Fruit fly (Drosophila melanogaster) whole organism, embryonic: ENCODE data around the gene nmo.

Experiments used
- ATbp ChIP-seq: fragments of 200-800 bp; sonication (Bioruptor generic); optimal IDR thresholded peaks from 2 replicates; lab custom pipeline; 2017; ENCODE audit warnings: missing biosample characterization, mild to moderate bottlenecking, missing genetic modification characterization, missing genetic modification reagents
- Adf1 ChIP-seq: fragments of 200-800 bp; sonication (Bioruptor generic); IDR thresholded peaks from 2 replicates; pipeline ENCODE4 v1.3.6; 2022; ENCODE audit warnings: missing biosample characterization, missing genetic modification characterization
- Atf-2 ChIP-seq: fragments of 200-800 bp; sonication (Bioruptor generic); optimal IDR thresholded peaks from 2 replicates; lab custom pipeline; 2016; ENCODE audit warnings: missing biosample characterization, missing genetic modification characterization
- BtbVII ChIP-seq: fragments of 200-800 bp; sonication (Bioruptor generic); optimal IDR thresholded peaks from 3 replicates; lab custom pipeline; 2017; ENCODE audit warnings: missing biosample characterization, mild to moderate bottlenecking, missing genetic modification characterization
- CG13287 ChIP-seq: fragments of 200-800 bp; sonication (Bioruptor generic); IDR thresholded peaks from 2 replicates; pipeline ENCODE4 v1.3.6; 2022; ENCODE audit warnings: missing biosample characterization, missing genetic modification characterization; ENCODE audit not compliant: partially characterized antibody
- CG14050 ChIP-seq: fragments of 200-800 bp; sonication (Bioruptor generic); IDR thresholded peaks from 3 replicates; pipeline ENCODE4 v1.3.6; 2022; ENCODE audit warnings: missing biosample characterization, missing genetic modification characterization
- CG14710 ChIP-seq: fragments of 200-800 bp; sonication (Bioruptor generic); optimal IDR thresholded peaks from 3 replicates; lab custom pipeline; 2019; ENCODE audit warnings: missing biosample characterization, mild to moderate bottlenecking, missing genetic modification characterization, moderate library complexity
- CG2889 ChIP-seq: fragments of 200-800 bp; sonication (Bioruptor generic); IDR thresholded peaks from 3 replicates; pipeline ENCODE4 v1.3.6; 2022; ENCODE audit warnings: missing biosample characterization, missing genetic modification characterization
- CG30431 ChIP-seq: fragments of 200-800 bp; sonication (Bioruptor generic); optimal IDR thresholded peaks from 2 replicates; lab custom pipeline; 2017; ENCODE audit warnings: missing biosample characterization, missing genetic modification characterization
- CG3726 ChIP-seq: fragments of 200-800 bp; sonication (Bioruptor generic); IDR thresholded peaks from 3 replicates; pipeline ENCODE4, ENCODE4 v1.3.6; 2022; ENCODE audit warnings: missing biosample characterization, missing genetic modification characterization
- CG3995 ChIP-seq: fragments of 200-800 bp; sonication (Bioruptor generic); optimal IDR thresholded peaks from 3 replicates; lab custom pipeline; 2016; ENCODE audit warnings: missing biosample characterization, missing genetic modification characterization
- CG7839 ChIP-seq: fragments of 200-800 bp; sonication (Bioruptor generic); optimal IDR thresholded peaks from 3 replicates; lab custom pipeline; 2018; ENCODE audit warnings: missing biosample characterization, mild to moderate bottlenecking, missing genetic modification characterization, moderate library complexity
- CG8089 ChIP-seq: fragments of 200-800 bp; sonication (Bioruptor generic); optimal IDR thresholded peaks from 3 replicates; lab custom pipeline; 2016; ENCODE audit warnings: missing biosample characterization, missing genetic modification characterization
- CoRest ChIP-seq: fragments of 200-800 bp; sonication (Bioruptor generic); optimal IDR thresholded peaks from 3 replicates; lab custom pipeline; 2018; ENCODE audit warnings: missing biosample characterization, mild to moderate bottlenecking, missing genetic modification characterization, moderate library complexity
- D19B ChIP-seq: fragments of 200-800 bp; sonication (Bioruptor generic); optimal IDR thresholded peaks from 2 replicates; lab custom pipeline; 2017; ENCODE audit warnings: missing biosample characterization, mild to moderate bottlenecking, missing genetic modification characterization
- Dp ChIP-seq: fragments of 200-800 bp; sonication (Bioruptor generic); optimal IDR thresholded peaks from 2 replicates; lab custom pipeline; 2018; ENCODE audit warnings: missing biosample characterization, mild to moderate bottlenecking, missing genetic modification characterization, moderate library complexity
- Ets65A ChIP-seq: fragments of 200-800 bp; sonication (Bioruptor generic); peaks from one replicate; lab custom pipeline; 2016; ENCODE audit warnings: missing biosample characterization, missing genetic modification characterization
- Hr39 ChIP-seq: fragments of >200 bp; optimal IDR thresholded peaks from 2 replicates; lab custom pipeline; 2017
- Hsf ChIP-seq: fragments of 200-800 bp; sonication (Bioruptor generic); optimal IDR thresholded peaks from 3 replicates; lab custom pipeline; 2016; ENCODE audit warnings: missing biosample characterization, missing genetic modification characterization
- Kr ChIP-seq: fragments of 200-800 bp; sonication (Bioruptor generic); optimal IDR thresholded peaks from 2 replicates; lab custom pipeline; 2017; ENCODE audit warnings: missing biosample characterization, mild to moderate bottlenecking, missing genetic modification characterization
- Lhr ChIP-seq: fragments of 200-800 bp; sonication (Bioruptor generic); optimal IDR thresholded peaks from 3 replicates; lab custom pipeline; 2017; ENCODE audit warnings: mild to moderate bottlenecking, missing biosample characterization, missing genetic modification reagents, missing genetic modification characterization
- MBD-R2 ChIP-seq: fragments of 200-800 bp; sonication (Bioruptor generic); IDR thresholded peaks from 2 replicates; pipeline ENCODE4 v1.3.6; 2022; ENCODE audit warnings: missing biosample characterization, missing genetic modification characterization
- MTF-1 ChIP-seq: fragments of 200-800 bp; sonication (Bioruptor generic); optimal IDR thresholded peaks from 2 replicates; lab custom pipeline; 2018; ENCODE audit warnings: missing biosample characterization, mild to moderate bottlenecking, missing genetic modification characterization, borderline replicate concordance
- Med ChIP-seq: fragments of 200-800 bp; sonication (Bioruptor generic); peaks from one replicate; lab custom pipeline; 2016; ENCODE audit warnings: missing biosample characterization, missing genetic modification characterization, mild to moderate bottlenecking, inconsistent platforms, moderate library complexity
- Oli ChIP-seq: fragments of 200-800 bp; sonication (Bioruptor generic); optimal IDR thresholded peaks from 2 replicates; lab custom pipeline; 2018; ENCODE audit warnings: missing biosample characterization, mild to moderate bottlenecking, missing genetic modification characterization, moderate library complexity
- Sox100B ChIP-seq: fragments of 200-800 bp; sonication (Bioruptor generic); optimal IDR thresholded peaks from 3 replicates; lab custom pipeline; 2018; ENCODE audit warnings: missing biosample characterization, mild to moderate bottlenecking, missing genetic modification characterization
- ac ChIP-seq: fragments of 200-800 bp; sonication (Bioruptor generic); optimal IDR thresholded peaks from 3 replicates; lab custom pipeline; 2017; ENCODE audit warnings: missing biosample characterization, mild to moderate bottlenecking, missing genetic modification characterization
- dan ChIP-seq: fragments of 200-800 bp; sonication (Bioruptor generic); IDR thresholded peaks from 2 replicates; pipeline ENCODE4 v1.3.6; 2022; ENCODE audit warnings: missing biosample characterization, missing genetic modification characterization
- dysf ChIP-seq: fragments of 200-800 bp; sonication (Bioruptor generic); IDR thresholded peaks from 3 replicates; pipeline ENCODE4 v1.3.6; 2022; ENCODE audit warnings: missing biosample characterization, missing genetic modification characterization
- eyg ChIP-seq: fragments of 200-800 bp; sonication (Bioruptor generic); optimal IDR thresholded peaks from 3 replicates; lab custom pipeline; 2016; ENCODE audit warnings: missing biosample characterization, missing genetic modification characterization
- fd96Cb ChIP-seq: fragments of 200-800 bp; sonication (Bioruptor generic); optimal IDR thresholded peaks from 2 replicates; lab custom pipeline; 2018; ENCODE audit warnings: missing biosample characterization, mild to moderate bottlenecking, missing genetic modification characterization, moderate library complexity
- grn ChIP-seq: fragments of 200-800 bp; sonication (Bioruptor generic); optimal IDR thresholded peaks from 3 replicates; lab custom pipeline; 2017; ENCODE audit warnings: missing biosample characterization, missing genetic modification characterization
- gsb-n ChIP-seq: fragments of 200-800 bp; sonication (Bioruptor generic); optimal IDR thresholded peaks from 3 replicates; lab custom pipeline; 2018; ENCODE audit warnings: missing biosample characterization, mild to moderate bottlenecking, missing genetic modification characterization
- lov ChIP-seq, 2 experiments: fragments of 200-800 bp in 1 of 2; fragments of >200 bp in 1 of 2; sonication (Bioruptor generic) in 1 of 2; IDR thresholded peaks in 1 of 2; optimal IDR thresholded peaks in 1 of 2; 2 replicates in 1 of 2; 3 replicates in 1 of 2; pipeline versions ENCODE4 v1.3.6 to Lab custom; 2017 to 2022; ENCODE audit warnings: missing biosample characterization in 1 of 2, missing genetic modification characterization in 1 of 2
- mld ChIP-seq: fragments of 200-800 bp; sonication (Bioruptor generic); IDR thresholded peaks from 3 replicates; pipeline ENCODE4 v1.3.6; 2022; ENCODE audit warnings: missing biosample characterization, missing genetic modification characterization; ENCODE audit not compliant: partially characterized antibody
- nom ChIP-seq: fragments of 200-800 bp; sonication (Bioruptor generic); optimal IDR thresholded peaks from 2 replicates; lab custom pipeline; 2017; ENCODE audit warnings: missing biosample characterization, missing genetic modification characterization, mild to moderate bottlenecking, moderate library complexity, missing genetic modification reagents
- pros ChIP-seq: fragments of 200-800 bp; sonication (Bioruptor generic); optimal IDR thresholded peaks from 3 replicates; lab custom pipeline; 2019; ENCODE audit warnings: missing biosample characterization, mild to moderate bottlenecking, missing genetic modification characterization, moderate library complexity
- run ChIP-seq: fragments of 200-800 bp; sonication (Bioruptor generic); optimal IDR thresholded peaks from 3 replicates; lab custom pipeline; 2018; ENCODE audit warnings: missing biosample characterization, mild to moderate bottlenecking, missing genetic modification characterization
- scrt ChIP-seq: fragments of 200-800 bp; sonication (Bioruptor generic); optimal IDR thresholded peaks from 2 replicates; lab custom pipeline; 2018; ENCODE audit warnings: missing biosample characterization, mild to moderate bottlenecking, missing genetic modification characterization, moderate library complexity
- sens ChIP-seq: fragments of 200-800 bp; sonication (Bioruptor generic); peaks from one replicate; lab custom pipeline; 2016; ENCODE audit warnings: missing biosample characterization, missing genetic modification characterization
- sr ChIP-seq: fragments of 200-800 bp; sonication (Bioruptor generic); IDR thresholded peaks from 3 replicates; pipeline ENCODE4 v1.3.6; 2022; ENCODE audit warnings: missing biosample characterization, missing genetic modification characterization
- stc ChIP-seq: fragments of 200-800 bp; sonication (Bioruptor generic); IDR thresholded peaks from 2 replicates; pipeline ENCODE4 v1.3.6; 2022; ENCODE audit warnings: missing biosample characterization, missing genetic modification characterization
- tio ChIP-seq: fragments of 200-800 bp; sonication (Bioruptor generic); optimal IDR thresholded peaks from 2 replicates; lab custom pipeline; 2017; ENCODE audit warnings: missing biosample characterization, missing genetic modification characterization, inconsistent platforms
- ttk ChIP-seq: fragments of 200-800 bp; sonication (Bioruptor generic); IDR thresholded peaks from 2 replicates; pipeline ENCODE4 v2.1.2; 2022; ENCODE audit warnings: missing biosample characterization, missing genetic modification characterization

nmo gene

dm6 chr3L:7976081-7976483 is 2.8 kb upstream of the nmo start, which contains the start of the genes HP4 and CG8209 (continued):
- TF ChIP-seq Sox100B (GFP tag; lab: Kevin White, UChicago) (peak; percentile 83), ttk (GFP tag; lab: Robert Waterston, UW) (peak; percentile 83), scrt (GFP tag; lab: Kevin White, UChicago) (peak; percentile 63), nom (peak; percentile 65), ATbp (GFP tag; lab: Kevin White, UChicago) (peak; percentile 55), ac (GFP tag; lab: Kevin White, UChicago) (no peak), Kr (GFP tag; lab: Kevin White, UChicago) (no peak), Hsf (peak; percentile 71), CG13287 (peak; percentile 98), Adf1 (GFP tag; lab: Robert Waterston, UW) (peak; percentile 61), CG3726 (GFP tag; lab: Robert Waterston, UW) (peak; percentile 58; the same call in 2 of the 3 replicates), eyg (peak; percentile 31)

dm6 chr3L:7978550-7978776 is 383 bp upstream of the nmo start, which contains the start of gene Pop4:
Pop4 (minus strand) TSS chr3L:7978650.
- TF ChIP-seq Oli (tag; lab: Kevin White, UChicago) (no peak), CG8089 (GFP tag; lab: Kevin White, UChicago) (no peak), sr (GFP tag; lab: Robert Waterston, UW) (no peak), lov (optimal IDR thresholded peaks at IDR 0.05; lab: Kevin White, UChicago) (no peak), lov (GFP tag; IDR thresholded peaks at IDR 0.05; lab: Robert Waterston, UW) (no peak), Lhr (GFP tag; lab: Kevin White, UChicago) (no peak), CG2889 (GFP tag; lab: Robert Waterston, UW) (no peak), CG3995 (peak; percentile 84), MBD-R2 (GFP tag; lab: Robert Waterston, UW) (peak; percentile 49), BtbVII (GFP tag; lab: Kevin White, UChicago) (no peak), CG14710 (tag; lab: Kevin White, UChicago) (no peak), stc (GFP tag; lab: Robert Waterston, UW) (no peak), dan (no peak), CG7839 (tag; lab: Kevin White, UChicago) (no peak)
- TF ChIP-seq, all 482 proteins: peak for 2

- TF ChIP-seq MTF-1 (GFP tag; lab: Kevin White, UChicago): no peak
- TF ChIP-seq run (tag; lab: Kevin White, UChicago): no peak
- no peak for TF ChIP-seq CG14050 (GFP tag; lab: Robert Waterston, UW)
- TF ChIP-seq Med (GFP tag; lab: Kevin White, UChicago): peak; percentile 57
- peak; percentile 90 for TF ChIP-seq pros (GFP tag; lab: Kevin White, UChicago)
- no peak for TF ChIP-seq dysf (GFP tag; lab: Robert Waterston, UW)
- TF ChIP-seq Kr (GFP tag; lab: Kevin White, UChicago): peak; percentile 38
- TF ChIP-seq Hr39 (lab: Kevin White, UChicago): no peak
- peak; percentile 15 for TF ChIP-seq D19B (GFP tag; lab: Kevin White, UChicago)
- TF ChIP-seq grn (GFP tag; lab: Kevin White, UChicago): no peak
- TF ChIP-seq gsb-n (tag; lab: Kevin White, UChicago): peak; percentile 10
- no peak for TF ChIP-seq CoRest
- TF ChIP-seq fd96Cb (tag; lab: Kevin White, UChicago): no peak
- no peak for TF ChIP-seq CG30431 (GFP tag; lab: Kevin White, UChicago)
- peak; percentile 37 for TF ChIP-seq Ets65A (GFP tag; lab: Kevin White, UChicago)
- peak; percentile 72 for TF ChIP-seq sens (GFP tag; lab: Kevin White, UChicago)
- TF ChIP-seq tio: no peak
- no peak for TF ChIP-seq mld
- no peak for TF ChIP-seq Atf-2 (GFP tag; lab: Kevin White, UChicago)
- no peak for TF ChIP-seq Dp (GFP tag; lab: Kevin White, UChicago)
- TF ChIP-seq, all 482 proteins: peak for 7
Observed at dm6 chr3L:7981228-7981854, 2.5 kb downstream of the nmo start.
